Worm (Caenorhabditis elegans) whole organism, early embryonic: Measurements from ENCODE around the gene F54G2.1.

Experiments used
- ama-1 ChIP-seq: fragments of 150-350 bp; optimal IDR thresholded peaks from 2 replicates; lab custom pipeline; 2014
- sea-1 ChIP-seq: fragments of 200-800 bp; sonication (Bioruptor generic); conservative IDR thresholded peaks from 2 replicates; pipeline ENCODE4 v1.3.6; 2022; ENCODE audit warnings: missing genetic modification characterization, missing compliant biosample characterization
- tbx-11 ChIP-seq: fragments of 200-800 bp; sonication (Bioruptor generic); IDR thresholded peaks from 2 replicates; pipeline ENCODE4 v1.3.6; 2022; ENCODE audit warnings: missing genetic modification characterization, missing compliant biosample characterization

- no peak for TF ChIP-seq ama-1 (lab: Kevin White, UChicago)
- no peak for TF ChIP-seq sea-1 (GFP tag; lab: Robert Waterston, UW)
- no peak for TF ChIP-seq tbx-11 (GFP tag; lab: Robert Waterston, UW)
Measured at ce11 chrX:2614158-2614557, 50.0 kb downstream of the F54G2.1 start.
